Worm (Caenorhabditis elegans) whole organism, L4 larva: ENCODE results near the gene T05C7.7.
A peak's percentile ranks its signal among the peaks of the same experiment; 100 is the strongest.
"Not testable (repeated sequence)": the region's sequence is repeated elsewhere in the genome, so short reads cannot be mapped to it uniquely, and the experiment has no call there.

Source experiments
- D1046.2 ChIP-seq: fragments of 200-800 bp; sonication (Bioruptor generic); IDR thresholded peaks from 2 replicates; pipeline ENCODE4 v1.3.6; 2022; ENCODE audit warnings: missing genetic modification characterization, missing compliant biosample characterization
- F10B5.3 ChIP-seq: sonication (generic microtip); optimal IDR thresholded peaks from 2 replicates; lab custom pipeline; 2016; ENCODE audit warnings: mild to moderate bottlenecking, missing genetic modification characterization, missing compliant biosample characterization
- F26F4.8 ChIP-seq: fragments of 200-800 bp; sonication (Bioruptor generic); conservative IDR thresholded peaks from 2 replicates; pipeline ENCODE4 v1.3.6; 2022; ENCODE audit warnings: missing genetic modification characterization, missing compliant biosample characterization
- F37D6.2 ChIP-seq: sonication (generic microtip); optimal IDR thresholded peaks from 2 replicates; lab custom pipeline; 2016; ENCODE audit warnings: mild to moderate bottlenecking, missing genetic modification characterization, missing compliant biosample characterization
- R02D3.7 ChIP-seq: fragments of 150-350 bp; sonication (generic microtip); optimal IDR thresholded peaks from 3 replicates; lab custom pipeline; 2014; ENCODE audit warnings: missing biosample characterization, missing genetic modification characterization
- Y48G9A.11 ChIP-seq: fragments of 200-800 bp; sonication (Bioruptor generic); IDR thresholded peaks from 2 replicates; pipeline ENCODE4 v1.3.6; 2022; ENCODE audit warnings: missing genetic modification reagents, missing genetic modification characterization, missing compliant biosample characterization
- Y75B8A.6 ChIP-seq: fragments of 200-800 bp; sonication (Bioruptor generic); IDR thresholded peaks from 2 replicates; pipeline ENCODE4 v1.3.6; 2022; ENCODE audit warnings: missing genetic modification reagents, missing genetic modification characterization, missing compliant biosample characterization
- ZK546.5 ChIP-seq, 2 experiments: sonication (generic microtip); optimal IDR thresholded peaks; 2 replicates each; lab custom pipeline; 2017; ENCODE audit warnings: missing biosample characterization in 2 of 2, missing genetic modification characterization in 2 of 2
- aha-1 ChIP-seq: fragments of 150-350 bp; peaks from one replicate; lab custom pipeline; 2014; ENCODE audit warnings: missing biosample characterization, missing genetic modification characterization
- arid-1 ChIP-seq: fragments of 200-800 bp; sonication (Bioruptor generic); conservative IDR thresholded peaks from 2 replicates; pipeline ENCODE4 v1.3.6; 2022; ENCODE audit warnings: missing genetic modification reagents, missing genetic modification characterization, missing compliant biosample characterization
- attf-4 ChIP-seq: sonication (generic microtip); optimal IDR thresholded peaks from 3 replicates; lab custom pipeline; 2017; ENCODE audit warnings: missing biosample characterization, missing genetic modification characterization
- ctbp-1 ChIP-seq: fragments of 200-800 bp; sonication (Bioruptor generic); IDR thresholded peaks from 2 replicates; pipeline ENCODE4 v1.3.6; 2022; ENCODE audit warnings: missing genetic modification reagents, missing genetic modification characterization, missing compliant biosample characterization
- daf-16 ChIP-seq, 3 experiments: sonication (generic microtip); optimal IDR thresholded peaks; 2 replicates each; lab custom pipeline; 2016 to 2017; ENCODE audit warnings: missing genetic modification characterization in 3 of 3, missing genetic modification reagents in 3 of 3, mild to moderate bottlenecking in 2 of 3, missing compliant biosample characterization in 2 of 3, missing biosample characterization in 1 of 3, moderate library complexity in 1 of 3
- dmd-6 ChIP-seq: fragments of 200-800 bp; sonication (Bioruptor generic); IDR thresholded peaks from 2 replicates; pipeline ENCODE4 v1.3.6; 2022; ENCODE audit warnings: missing genetic modification reagents, missing genetic modification characterization, missing compliant biosample characterization
- dmd-8 ChIP-seq: fragments of 200-800 bp; sonication (Bioruptor generic); IDR thresholded peaks from 2 replicates; pipeline ENCODE4 v1.3.6; 2022; ENCODE audit warnings: missing genetic modification characterization, missing compliant biosample characterization
- dmd-9 ChIP-seq: fragments of 200-800 bp; sonication (Bioruptor generic); IDR thresholded peaks from 2 replicates; pipeline ENCODE4 v1.3.6; 2022; ENCODE audit warnings: missing genetic modification reagents, missing genetic modification characterization, missing compliant biosample characterization
- dpl-1 ChIP-seq: fragments of 150-350 bp; optimal IDR thresholded peaks from 2 replicates; lab custom pipeline; 2014; ENCODE audit warnings: missing biosample characterization, missing genetic modification reagents, missing genetic modification characterization
- duxl-1 ChIP-seq: sonication (generic microtip); optimal IDR thresholded peaks from 2 replicates; lab custom pipeline; 2016; ENCODE audit warnings: mild to moderate bottlenecking, missing genetic modification characterization, moderate library complexity, missing compliant biosample characterization; ENCODE audit not compliant: poor library complexity
- dve-1 ChIP-seq: sonication (generic microtip); optimal IDR thresholded peaks from 2 replicates; lab custom pipeline; 2017; ENCODE audit warnings: antibody characterized with exemption, mild to moderate bottlenecking, missing genetic modification characterization, missing compliant biosample characterization; ENCODE audit not compliant: insufficient read depth
- egl-27 ChIP-seq: sonication (generic microtip); optimal IDR thresholded peaks from 3 replicates; lab custom pipeline; 2017; ENCODE audit warnings: missing biosample characterization, missing genetic modification reagents, missing genetic modification characterization
- egl-43 ChIP-seq: fragments of 200-800 bp; sonication (Bioruptor generic); IDR thresholded peaks from 2 replicates; pipeline ENCODE4 v1.3.6; 2022; ENCODE audit warnings: missing genetic modification reagents, missing genetic modification characterization, missing compliant biosample characterization
- fkh-10 ChIP-seq: fragments of 150-350 bp; optimal IDR thresholded peaks from 2 replicates; lab custom pipeline; 2014; ENCODE audit warnings: missing biosample characterization, missing genetic modification reagents, missing genetic modification characterization
- hif-1 ChIP-seq, 2 experiments: sonication (generic microtip); optimal IDR thresholded peaks; 2 replicates each; lab custom pipeline; 2016 to 2017; ENCODE audit warnings: missing compliant biosample characterization in 2 of 2, missing genetic modification characterization in 2 of 2, missing genetic modification reagents in 2 of 2, missing genotype in 2 of 2, mild to moderate bottlenecking in 1 of 2
- hlh-11 ChIP-seq: fragments of 200-800 bp; sonication (Bioruptor generic); optimal IDR thresholded peaks from 2 replicates; lab custom pipeline; 2018; ENCODE audit warnings: mild to moderate bottlenecking, missing genetic modification characterization, missing compliant biosample characterization
- hlh-30 ChIP-seq: sonication (generic microtip); optimal IDR thresholded peaks from 2 replicates; lab custom pipeline; 2017; ENCODE audit warnings: antibody characterized with exemption, mild to moderate bottlenecking, missing genetic modification characterization, missing compliant biosample characterization; ENCODE audit not compliant: insufficient read depth
- hmg-1.1 ChIP-seq: fragments of 200-800 bp; sonication (Bioruptor generic); IDR thresholded peaks from 2 replicates; pipeline ENCODE4 v1.3.6; 2022; ENCODE audit warnings: missing genetic modification reagents, missing genetic modification characterization, missing compliant biosample characterization
- lim-7 ChIP-seq: fragments of 200-800 bp; sonication (Bioruptor generic); IDR thresholded peaks from 2 replicates; pipeline ENCODE4 v1.3.6; 2022; ENCODE audit warnings: missing genetic modification characterization, missing compliant biosample characterization
- lin-15B ChIP-seq: fragments of 150-350 bp; sonication (generic microtip); optimal IDR thresholded peaks from 3 replicates; lab custom pipeline; 2014; ENCODE audit warnings: missing biosample characterization, missing genetic modification characterization
- lin-29 ChIP-seq: fragments of 200-800 bp; sonication (Bioruptor generic); IDR thresholded peaks from 2 replicates; pipeline ENCODE4 v1.3.6; 2022; ENCODE audit warnings: missing genetic modification reagents, missing genetic modification characterization, missing compliant biosample characterization
- lin-38 ChIP-seq: fragments of 200-800 bp; sonication (Bioruptor generic); IDR thresholded peaks from 2 replicates; pipeline ENCODE4 v1.3.6; 2022; ENCODE audit warnings: missing genetic modification reagents, missing genetic modification characterization, missing compliant biosample characterization
- lsy-2 ChIP-seq, 2 experiments: fragments of 150-350 bp in 1 of 2; sonication (generic microtip) in 1 of 2; optimal IDR thresholded peaks; 2 replicates each; lab custom pipeline; 2014 to 2017; ENCODE audit warnings: missing biosample characterization in 2 of 2, missing genetic modification characterization in 2 of 2
- mep-1 ChIP-seq: fragments of 150-350 bp; sonication (generic microtip); optimal IDR thresholded peaks from 3 replicates; lab custom pipeline; 2014; ENCODE audit warnings: missing biosample characterization, missing genetic modification characterization
- mxl-3 ChIP-seq: fragments of 200-800 bp; sonication (Bioruptor generic); optimal IDR thresholded peaks from 2 replicates; lab custom pipeline; 2018; ENCODE audit warnings: mild to moderate bottlenecking, missing genetic modification characterization, missing compliant biosample characterization
- nhr-102 ChIP-seq: sonication (generic microtip); optimal IDR thresholded peaks from 2 replicates; lab custom pipeline; 2016; ENCODE audit warnings: mild to moderate bottlenecking, missing genetic modification characterization, moderate library complexity, missing compliant biosample characterization
- nhr-25 ChIP-seq: sonication (generic microtip); optimal IDR thresholded peaks from 2 replicates; lab custom pipeline; 2017; ENCODE audit warnings: missing genetic modification characterization, mild to moderate bottlenecking, missing compliant biosample characterization, antibody characterized with exemption, moderate library complexity, borderline replicate concordance; ENCODE audit not compliant: insufficient read depth
- nhr-76 ChIP-seq: fragments of 150-350 bp; optimal IDR thresholded peaks from 2 replicates; lab custom pipeline; 2014; ENCODE audit warnings: missing biosample characterization, missing genetic modification characterization
- nhr-77 ChIP-seq: fragments of 150-350 bp; optimal IDR thresholded peaks from 2 replicates; lab custom pipeline; 2014; ENCODE audit warnings: missing biosample characterization, missing genetic modification characterization
- rbr-2 ChIP-seq: sonication (generic microtip); optimal IDR thresholded peaks from 2 replicates; lab custom pipeline; 2016; ENCODE audit warnings: missing genotype, missing genetic modification characterization, missing compliant biosample characterization
- spr-3 ChIP-seq: fragments of 200-800 bp; sonication (Bioruptor generic); optimal IDR thresholded peaks from 2 replicates; lab custom pipeline; 2018; ENCODE audit warnings: mild to moderate bottlenecking, missing genetic modification characterization, missing compliant biosample characterization
- unc-62 ChIP-seq, 3 experiments: fragments of 150-350 bp in 1 of 3; sonication (generic microtip); optimal IDR thresholded peaks in 2 of 3; peaks in 1 of 3; 1 replicate in 1 of 3; 2 replicates in 2 of 3; lab custom pipeline; 2014 to 2017; ENCODE audit warnings: missing biosample characterization in 3 of 3, missing genetic modification characterization in 3 of 3, missing genetic modification reagents in 3 of 3, missing genotype in 1 of 3
- vab-7 ChIP-seq: fragments of 200-800 bp; sonication (Bioruptor generic); IDR thresholded peaks from 2 replicates; pipeline ENCODE4 v1.3.6; 2022; ENCODE audit warnings: missing genetic modification reagents, missing genetic modification characterization, missing compliant biosample characterization
- zfp-2 ChIP-seq: sonication (generic microtip); optimal IDR thresholded peaks from 2 replicates; lab custom pipeline; 2016; ENCODE audit warnings: mild to moderate bottlenecking, missing genetic modification characterization, missing compliant biosample characterization

Gene T05C7.7

DNA sequence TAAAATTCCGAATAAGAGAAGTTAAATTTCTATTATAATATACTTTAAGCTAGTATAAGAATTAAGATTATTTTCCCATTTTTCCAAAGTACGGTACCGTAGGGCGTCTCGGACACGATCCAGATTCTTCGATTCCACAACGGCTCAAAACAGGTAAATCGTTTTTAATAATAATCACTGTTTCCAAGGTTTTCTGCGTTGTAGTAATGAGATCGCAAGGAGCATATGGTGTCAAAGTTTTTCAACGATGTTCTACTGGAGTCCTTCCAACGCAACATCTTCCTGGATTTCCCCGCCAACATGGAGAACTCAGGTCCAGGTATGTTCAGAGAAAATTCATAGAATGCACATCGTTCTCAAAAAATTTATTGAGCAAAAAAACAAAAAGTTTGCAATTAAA lies at the start of gene T05C7.7:
TSS of gene T05C7.7 (plus strand) at position 301 of the 400 bp plus-strand sequence.
- TF ChIP-seq ZK546.5 (tag; optimal IDR thresholded peaks at IDR 0.05; lab: Kevin White, UChicago); D1046.2 (GFP tag; lab: Robert Waterston, UW); Y75B8A.6: not testable (repeated sequence)

ce11 chrIV:17273-17672 lies 44.3 kb upstream of the T05C7.7 start:
- TF ChIP-seq lin-38 (GFP tag; lab: Robert Waterston, UW) (0 out of 2 replicates have a peak, but pooled peaks have one; percentile 13), Y48G9A.11 (GFP tag; lab: Robert Waterston, UW) (0 out of 2 replicates have a peak, but pooled peaks have one; percentile 23), D1046.2 (GFP tag; lab: Robert Waterston, UW) (0 out of 2 replicates have a peak, but pooled peaks have one; percentile 45), egl-43 (GFP tag; lab: Robert Waterston, UW) (peak; percentile 63; the same call in 1 of the 2 replicates), vab-7 (GFP tag; lab: Robert Waterston, UW) (0 out of 2 replicates have a peak, but pooled peaks have one; percentile 15)

DNA sequence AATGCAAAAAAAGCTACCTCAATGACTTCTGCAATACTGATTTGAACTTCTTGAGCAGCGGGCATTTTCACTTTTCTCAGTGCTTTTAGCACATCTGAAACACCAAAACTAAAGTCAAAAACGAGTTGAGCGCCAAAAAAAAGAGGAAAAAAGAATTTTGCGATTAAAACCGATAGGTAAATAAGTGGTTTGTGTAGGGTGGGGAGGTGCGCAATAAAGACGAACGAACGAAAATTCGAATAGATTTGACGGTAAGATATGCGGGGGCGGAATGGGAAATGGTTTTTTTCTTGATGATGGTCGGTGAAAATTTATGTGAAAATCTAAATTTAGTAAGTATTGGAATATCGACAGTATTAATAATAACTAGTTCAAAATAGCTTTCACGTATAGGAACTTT lies 12.8 kb upstream of the T05C7.7 start, which contains the start of gene frm-5.1:
TSS of gene frm-5.1 (minus strand) at position 101 of the 400 bp plus-strand sequence.
- TF ChIP-seq mxl-3 (GFP tag; lab: Kevin White, UChicago), result no peak
- no peak for TF ChIP-seq lin-29 (GFP tag; lab: Robert Waterston, UW)
- TF ChIP-seq spr-3 (GFP tag; lab: Kevin White, UChicago), result no peak
- no peak for TF ChIP-seq nhr-76 (tag; lab: Kevin White, UChicago)
- TF ChIP-seq unc-62 (GFP tag; optimal IDR thresholded peaks at IDR 0.05 in 1 of 2; lab: Kevin White, UChicago), result no peak
- no peak for TF ChIP-seq unc-62 (tag; optimal IDR thresholded peaks at IDR 0.05; lab: Kevin White, UChicago)
- no peak for TF ChIP-seq attf-4 (tag; lab: Kevin White, UChicago)
- no peak for TF ChIP-seq F10B5.3
- no peak for TF ChIP-seq F37D6.2 (tag; lab: Kevin White, UChicago)
- no peak for TF ChIP-seq duxl-1 (tag; lab: Kevin White, UChicago)
- TF ChIP-seq arid-1 (GFP tag; lab: Robert Waterston, UW), result no peak
- TF ChIP-seq dmd-9 (GFP tag; lab: Robert Waterston, UW), result no peak
- no peak for TF ChIP-seq hif-1 (tag; optimal IDR thresholded peaks at IDR 0.05; lab: Kevin White, UChicago)
- TF ChIP-seq egl-27, result no peak
- no peak for TF ChIP-seq nhr-25 (tag; lab: Kevin White, UChicago)
- no peak for TF ChIP-seq zfp-2 (tag; lab: Kevin White, UChicago)

DNA sequence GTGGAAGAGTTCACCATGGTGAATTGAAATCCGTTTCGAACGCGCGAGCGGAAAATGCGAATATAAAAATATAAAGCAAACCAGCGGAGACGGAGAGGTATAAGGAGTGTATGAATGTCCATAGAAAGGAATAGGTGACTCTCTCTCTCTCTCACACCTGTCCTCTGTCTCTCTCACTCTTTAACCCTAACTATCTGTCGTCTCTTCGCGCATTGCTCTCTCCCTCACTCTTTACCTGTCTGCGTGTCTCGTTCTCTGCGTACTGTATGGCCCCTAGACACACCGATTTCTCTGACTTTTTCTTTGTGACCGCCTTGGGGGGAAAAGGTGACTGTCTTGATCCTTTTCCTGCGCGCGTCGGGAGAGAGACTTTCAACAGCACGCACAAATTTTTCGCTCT lies 10.3 kb upstream of the T05C7.7 start:
- TF ChIP-seq nhr-102 (peak; percentile 43), F26F4.8 (GFP tag; lab: Robert Waterston, UW) (no peak), hlh-11 (tag; lab: Kevin White, UChicago) (peak; percentile 83), lin-15B (tag; lab: Kevin White, UChicago) (no peak), hmg-1.1 (GFP tag; lab: Robert Waterston, UW) (peak; percentile 72), fkh-10 (GFP tag; lab: Kevin White, UChicago) (no peak), dpl-1 (peak; percentile 29), nhr-77 (peak; percentile 27), dmd-8 (GFP tag; lab: Robert Waterston, UW) (no peak), egl-43 (GFP tag; lab: Robert Waterston, UW) (peak; percentile 58; the same call in 1 of the 2 replicates), lim-7 (GFP tag; lab: Robert Waterston, UW) (no peak), ctbp-1 (GFP tag; lab: Robert Waterston, UW) (no peak), dve-1 (tag; lab: Kevin White, UChicago) (peak; percentile 73), dmd-6 (GFP tag; lab: Robert Waterston, UW) (0 out of 2 replicates have a peak, but pooled peaks have one; percentile 28), hif-1 (tag; optimal IDR thresholded peaks at IDR 0.05; lab: Kevin White, UChicago) (peak in 1 of 2 experiments; percentile 42), mep-1 (tag; lab: Kevin White, UChicago) (peak; percentile 52), nhr-25 (tag; lab: Kevin White, UChicago) (peak; percentile 63), aha-1 (tag; lab: Kevin White, UChicago) (peak; percentile 68), rbr-2 (tag; lab: Kevin White, UChicago) (peak; percentile 41), lsy-2 (tag; optimal IDR thresholded peaks at IDR 0.05; lab: Kevin White, UChicago) (peak in 1 of 2 experiments; percentile 21), lin-29 (GFP tag; lab: Robert Waterston, UW) (no peak), daf-16 (GFP tag; optimal IDR thresholded peaks at IDR 0.05; lab: Kevin White, UChicago) (no peak), daf-16 (tag; optimal IDR thresholded peaks at IDR 0.05; lab: Kevin White, UChicago) (peak; percentile 71), R02D3.7 (tag; lab: Kevin White, UChicago) (no peak), unc-62 (GFP tag; optimal IDR thresholded peaks at IDR 0.05 in 1 of 2; lab: Kevin White, UChicago) (peak in 1 of 2 experiments; percentile 51), unc-62 (tag; optimal IDR thresholded peaks at IDR 0.05; lab: Kevin White, UChicago) (no peak), hlh-30 (tag; lab: Kevin White, UChicago) (peak; percentile 49)
